Fruit fly (Drosophila melanogaster): ENCODE results near the gene CG15561.

The CG15561 gene

dm6 chr3R:31196731-31197130 lies 19.0 kb downstream of the CG15561 start, which contains the start of gene CG1544 (continued):
- TF ChIP-seq fu2 (GFP tag; optimal IDR thresholded peaks at IDR 0.05) (no peak), lola (GFP tag; optimal IDR thresholded peaks at IDR 0.05) (no peak), chn (GFP tag; optimal IDR thresholded peaks at IDR 0.05) (no peak), Drgx (GFP tag; IDR thresholded peaks at IDR 0.05) (no peak), CG8359 (GFP tag; optimal IDR thresholded peaks at IDR 0.05; ENCODE audit: borderline replicate concordance) (no peak), CG6654 (GFP tag; optimal IDR thresholded peaks at IDR 0.05) (no peak), ems (GFP tag; optimal IDR thresholded peaks at IDR 0.05) (no peak), CG4730 (GFP tag; IDR thresholded peaks at IDR 0.05) (no peak), CG7987 (GFP tag; optimal IDR thresholded peaks at IDR 0.05) (no peak), CG12299 (tag; optimal IDR thresholded peaks at IDR 0.05) (no peak), pnt (GFP tag; optimal IDR thresholded peaks at IDR 0.05) (no peak), ci (GFP tag; IDR thresholded peaks at IDR 0.05) (peak; percentile 38; the same call in 1 of the 3 replicates), btn (GFP tag; optimal IDR thresholded peaks at IDR 0.05) (no peak), CG8765 (GFP tag; IDR thresholded peaks at IDR 0.05) (no peak), kah (GFP tag; optimal IDR thresholded peaks at IDR 0.05) (no peak), CG31365 (tag; optimal IDR thresholded peaks at IDR 0.05) (no peak), grn (GFP tag; optimal IDR thresholded peaks at IDR 0.05) (peak; percentile 69), Dbx (GFP tag; IDR thresholded peaks at IDR 0.05) (peak; percentile 27; the same call in 1 of the 3 replicates), CG30020 (tag; optimal IDR thresholded peaks at IDR 0.05) (no peak), CG16863 (GFP tag; optimal IDR thresholded peaks at IDR 0.05) (no peak), crp (GFP tag; optimal IDR thresholded peaks at IDR 0.05) (no peak), ro (GFP tag; IDR thresholded peaks at IDR 0.05) (no peak), Atf3 (GFP tag; optimal IDR thresholded peaks at IDR 0.05) (no peak), CG6175 (GFP tag; IDR thresholded peaks at IDR 0.05) (no peak), CG15269 (tag; optimal IDR thresholded peaks at IDR 0.05) (no peak), GATAe (GFP tag; conservative IDR thresholded peaks at IDR 0.05) (no peak; the same call in 1 of the 2 replicates), CG8478 (optimal IDR thresholded peaks at IDR 0.05) (no peak), ato (GFP tag; IDR thresholded peaks at IDR 0.05; ENCODE audit: partially characterized antibody) (no peak), slp2 (GFP tag; optimal IDR thresholded peaks at IDR 0.05) (no peak), Sox100B (GFP tag; optimal IDR thresholded peaks at IDR 0.05) (no peak), CG13123 (GFP tag; optimal IDR thresholded peaks at IDR 0.05) (no peak), CG13424 (tag; optimal IDR thresholded peaks at IDR 0.05) (no peak), Dp (GFP tag; optimal IDR thresholded peaks at IDR 0.05) (no peak), CG12236 (GFP tag; optimal IDR thresholded peaks at IDR 0.05) (no peak), sima (GFP tag; optimal IDR thresholded peaks at IDR 0.05) (no peak), YL-1 (GFP tag; optimal IDR thresholded peaks at IDR 0.05) (no peak), CG1233 (GFP tag; optimal IDR thresholded peaks at IDR 0.05) (no peak), Lim3 (GFP tag; IDR thresholded peaks at IDR 0.05) (no peak), cas (GFP tag; IDR thresholded peaks at IDR 0.05) (no peak), CG4617 (GFP tag; optimal IDR thresholded peaks at IDR 0.05; ENCODE audit: borderline replicate concordance) (no peak), Aef1 (GFP tag; IDR thresholded peaks at IDR 0.05) (no peak), her (GFP tag; optimal IDR thresholded peaks at IDR 0.05) (no peak), gcm2 (GFP tag; optimal IDR thresholded peaks at IDR 0.05) (no peak), CG13287 (GFP tag; IDR thresholded peaks at IDR 0.05; ENCODE audit: partially characterized antibody) (no peak), sd (tag; optimal IDR thresholded peaks at IDR 0.05) (no peak), dpn (GFP tag; optimal IDR thresholded peaks at IDR 0.05) (no peak), CG14965 (GFP tag; optimal IDR thresholded peaks at IDR 0.05; ENCODE audit: borderline replicate concordance) (no peak), Nf-YC (tag; optimal IDR thresholded peaks at IDR 0.05) (peak; percentile 45), Mad (GFP tag; optimal IDR thresholded peaks at IDR 0.05) (no peak), Fer2 (tag; optimal IDR thresholded peaks at IDR 0.05) (no peak), gfzf (GFP tag; optimal IDR thresholded peaks at IDR 0.05) (no peak), Hmr (GFP tag; optimal IDR thresholded peaks at IDR 0.05) (peak; percentile 17)
